Worm (Caenorhabditis elegans): ENCODE results near the gene sre-10.

The sre-10 gene

ce11 chrV:7111276-7111675 lies 21.1 kb upstream of the sre-10 start:
- TF ChIP-seq W03F9.2 (tag; optimal IDR thresholded peaks at IDR 0.05): no peak
- no peak for TF ChIP-seq him-1 (tag; optimal IDR thresholded peaks at IDR 0.05)
- TF ChIP-seq dao-5 (tag; optimal IDR thresholded peaks at IDR 0.05): no peak

ce11 chrV:7112223-7112622 lies 20.1 kb upstream of the sre-10 start:
- no peak for TF ChIP-seq dao-5 (tag; optimal IDR thresholded peaks at IDR 0.05)
- TF ChIP-seq him-1 (tag; optimal IDR thresholded peaks at IDR 0.05): no peak
- TF ChIP-seq W03F9.2 (tag; optimal IDR thresholded peaks at IDR 0.05): no peak

ce11 chrV:7118796-7119195 lies 13.6 kb upstream of the sre-10 start, which contains the start of gene srx-33:
Gene srx-33, minus strand, starts transcription at chrV:7118896.
- TF ChIP-seq W03F9.2 (tag; optimal IDR thresholded peaks at IDR 0.05) (no peak), dao-5 (tag; optimal IDR thresholded peaks at IDR 0.05) (no peak)

- TF ChIP-seq dao-5 (tag; optimal IDR thresholded peaks at IDR 0.05) (no peak), W03F9.2 (tag; optimal IDR thresholded peaks at IDR 0.05) (no peak), him-1 (tag; optimal IDR thresholded peaks at IDR 0.05) (no peak)
Observed at ce11 chrV:7120168-7120567, 12.2 kb upstream of the sre-10 start, which contains the start of gene srx-34. Gene srx-34, minus strand, starts transcription at chrV:7120268.

ce11 chrV:7123188-7123708 lies 9.1 kb upstream of the sre-10 start, which contains the start of gene lmd-5:
Gene lmd-5, plus strand, starts transcription at chrV:7123658.
- TF ChIP-seq W03F9.2 (tag; optimal IDR thresholded peaks at IDR 0.05) (no peak), him-1 (tag; optimal IDR thresholded peaks at IDR 0.05) (no peak), dao-5 (tag; optimal IDR thresholded peaks at IDR 0.05) (no peak)

- no peak for TF ChIP-seq W03F9.2 (tag; optimal IDR thresholded peaks at IDR 0.05)
- no peak for TF ChIP-seq dao-5 (tag; optimal IDR thresholded peaks at IDR 0.05)
- no peak for TF ChIP-seq him-1 (tag; optimal IDR thresholded peaks at IDR 0.05)
Observed at ce11 chrV:7123979-7124378, 8.4 kb upstream of the sre-10 start.

- no peak for TF ChIP-seq dao-5 (tag; optimal IDR thresholded peaks at IDR 0.05)
- TF ChIP-seq him-1 (tag; optimal IDR thresholded peaks at IDR 0.05): no peak
- no peak for TF ChIP-seq W03F9.2 (tag; optimal IDR thresholded peaks at IDR 0.05)
Observed at ce11 chrV:7129460-7129859, 2.9 kb upstream of the sre-10 start, which contains the start of gene T01C4.8. Gene T01C4.8, minus strand, starts transcription at chrV:7129560.

- TF ChIP-seq dao-5 (tag; optimal IDR thresholded peaks at IDR 0.05) (no peak), W03F9.2 (tag; optimal IDR thresholded peaks at IDR 0.05) (no peak), him-1 (tag; optimal IDR thresholded peaks at IDR 0.05) (no peak)
Observed at ce11 chrV:7130974-7131373, 1.4 kb upstream of the sre-10 start, which contains the start of gene srx-36. Gene srx-36, minus strand, starts transcription at chrV:7131074.

ce11 chrV:7133963-7134362 lies 1.6 kb downstream of the sre-10 start, which contains the start of gene F10D2.16:
Gene F10D2.16, plus strand, starts transcription at chrV:7134263.
- TF ChIP-seq him-1 (tag; optimal IDR thresholded peaks at IDR 0.05) (no peak), W03F9.2 (tag; optimal IDR thresholded peaks at IDR 0.05) (no peak), dao-5 (tag; optimal IDR thresholded peaks at IDR 0.05) (no peak)

- no peak for TF ChIP-seq dao-5 (tag; optimal IDR thresholded peaks at IDR 0.05)
- no peak for TF ChIP-seq him-1 (tag; optimal IDR thresholded peaks at IDR 0.05)
- TF ChIP-seq W03F9.2 (tag; optimal IDR thresholded peaks at IDR 0.05): no peak
Observed at ce11 chrV:7136859-7137258, 4.5 kb downstream of the sre-10 start.

ce11 chrV:7138320-7138719 lies 6.0 kb downstream of the sre-10 start, which contains the start of gene str-112:
Gene str-112, minus strand, starts transcription at chrV:7138420.
- no peak for TF ChIP-seq him-1 (tag; optimal IDR thresholded peaks at IDR 0.05)
- no peak for TF ChIP-seq W03F9.2 (tag; optimal IDR thresholded peaks at IDR 0.05)
- TF ChIP-seq dao-5 (tag; optimal IDR thresholded peaks at IDR 0.05): no peak

ce11 chrV:7140368-7140767 lies 8.0 kb downstream of the sre-10 start:
- no peak for TF ChIP-seq dao-5 (tag; optimal IDR thresholded peaks at IDR 0.05)
- no peak for TF ChIP-seq W03F9.2 (tag; optimal IDR thresholded peaks at IDR 0.05)
- TF ChIP-seq him-1 (tag; optimal IDR thresholded peaks at IDR 0.05): no peak

- TF ChIP-seq dao-5 (tag; optimal IDR thresholded peaks at IDR 0.05) (no peak), him-1 (tag; optimal IDR thresholded peaks at IDR 0.05) (no peak), W03F9.2 (tag; optimal IDR thresholded peaks at IDR 0.05) (no peak)
Observed at ce11 chrV:7141864-7142263, 9.5 kb downstream of the sre-10 start, which contains the start of gene ugt-40. Gene ugt-40, minus strand, starts transcription at chrV:7141964.

ce11 chrV:7142661-7143060 lies 10.3 kb downstream of the sre-10 start:
- TF ChIP-seq him-1 (tag; optimal IDR thresholded peaks at IDR 0.05): no peak
- no peak for TF ChIP-seq W03F9.2 (tag; optimal IDR thresholded peaks at IDR 0.05)
- TF ChIP-seq dao-5 (tag; optimal IDR thresholded peaks at IDR 0.05): no peak

Measured in whole organism, L4/young adult.